Worm (Caenorhabditis elegans): ENCODE measurements around the gene B0244.9.

The B0244.9 gene

DNA sequence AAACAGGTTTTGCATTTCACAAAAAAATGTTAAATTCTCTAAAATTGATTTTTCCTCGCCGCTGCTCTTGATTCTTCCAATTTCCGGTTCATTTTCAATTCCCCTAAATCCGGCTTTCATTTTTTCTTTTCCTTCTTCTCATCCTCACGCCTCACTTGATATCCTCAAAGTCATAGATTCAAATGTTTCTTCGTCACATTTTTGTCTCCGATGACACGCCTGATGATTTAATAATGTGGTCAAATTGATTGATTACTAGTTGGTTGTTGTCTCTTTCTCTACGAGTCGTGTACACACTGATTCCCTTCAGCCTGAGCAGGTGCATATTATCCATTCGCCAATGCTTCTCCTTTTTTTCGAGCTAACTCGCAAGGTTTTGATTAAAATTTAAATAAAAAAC is 9.3 kb downstream of the B0244.9 start:
- TF ChIP-seq attf-6 (GFP tag; IDR thresholded peaks at IDR 0.05) (no peak), madf-8 (GFP tag; conservative IDR thresholded peaks at IDR 0.05) (no peak), ceh-27 (GFP tag; optimal IDR thresholded peaks at IDR 0.05) (no peak), madf-3 (GFP tag; IDR thresholded peaks at IDR 0.05) (no peak), Y79H2A.3 (GFP tag; conservative IDR thresholded peaks at IDR 0.05) (no peak), rpc-1 (optimal IDR thresholded peaks at IDR 0.05) (no peak), rpc-1 (tag; optimal IDR thresholded peaks at IDR 0.05) (no peak), F23B12.7 (tag; optimal IDR thresholded peaks at IDR 0.05; ENCODE audit: insufficient read depth) (no peak), F52B5.7 (tag; optimal IDR thresholded peaks at IDR 0.05) (no peak), ztf-6 (GFP tag; IDR thresholded peaks at IDR 0.05) (no peak), snpc-1.1 (tag; optimal IDR thresholded peaks at IDR 0.05; ENCODE audit: insufficient read depth) (no peak), nhr-27 (tag; optimal IDR thresholded peaks at IDR 0.05) (no peak), ztf-22 (GFP tag; optimal IDR thresholded peaks at IDR 0.05) (no peak), F33H1.4 (GFP tag; IDR thresholded peaks at IDR 0.05) (no peak), die-1 (tag; optimal IDR thresholded peaks at IDR 0.05) (no peak), D2030.7 (GFP tag; IDR thresholded peaks at IDR 0.05) (no peak), F37B4.10 (GFP tag; IDR thresholded peaks at IDR 0.05) (no peak), Y53F4B.3 (GFP tag; IDR thresholded peaks at IDR 0.05) (no peak), dox-1 (GFP tag; IDR thresholded peaks at IDR 0.05) (no peak), lin-54 (GFP tag; optimal IDR thresholded peaks at IDR 0.05) (no peak)

DNA sequence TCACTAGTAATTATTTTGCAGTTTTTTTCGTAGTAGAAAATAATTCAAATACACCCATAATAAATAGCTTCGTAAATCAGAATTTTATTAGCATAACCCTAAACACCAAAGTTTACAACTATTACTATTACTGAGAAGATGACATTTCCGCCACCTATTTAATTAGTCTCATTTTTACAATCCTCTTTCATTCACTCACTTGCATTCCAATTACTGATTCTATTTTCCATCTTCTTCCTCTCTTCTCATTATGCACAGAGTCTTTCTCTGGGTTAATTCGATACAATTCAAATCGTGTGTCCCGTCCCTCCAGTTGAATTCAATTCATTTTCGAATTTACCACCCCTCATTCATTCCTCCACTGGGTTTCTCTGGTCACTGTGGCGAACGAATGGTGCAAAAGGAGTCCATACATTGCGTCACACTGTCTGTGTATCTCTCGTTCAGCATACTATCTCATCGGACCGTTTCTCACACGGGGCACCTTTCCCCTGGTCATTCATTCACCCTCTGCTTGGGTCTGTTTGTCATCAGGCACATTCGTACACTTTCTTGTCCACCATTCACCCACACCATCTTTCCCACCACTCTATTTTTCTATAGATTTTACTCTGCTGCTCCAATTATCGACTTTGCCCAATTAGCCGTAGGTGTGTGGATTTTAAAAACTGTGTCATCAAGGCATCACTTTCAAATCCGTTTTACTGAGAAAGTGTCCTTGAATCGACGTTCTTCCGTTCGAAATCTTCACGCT is 10.4 kb downstream of the B0244.9 start:
- TF ChIP-seq lin-26 (GFP tag; IDR thresholded peaks at IDR 0.05) (no peak), F39B2.1 (GFP tag; IDR thresholded peaks at IDR 0.05) (no peak), egl-18 (GFP tag; IDR thresholded peaks at IDR 0.05) (no peak), hmg-1.2 (GFP tag; IDR thresholded peaks at IDR 0.05) (no peak), snpc-3.4 (tag; optimal IDR thresholded peaks at IDR 0.05) (no peak), pha-4 (tag; optimal IDR thresholded peaks at IDR 0.05) (no peak), attf-5 (GFP tag; optimal IDR thresholded peaks at IDR 0.05) (no peak)

ce11 chrIII:5719832-5720194 is 11.0 kb downstream of the B0244.9 start:
- TF ChIP-seq pbrm-1 (GFP tag; IDR thresholded peaks at IDR 0.05) (peak; percentile 50; the same call in 1 of the 2 replicates), ekl-4 (GFP tag; IDR thresholded peaks at IDR 0.05) (no peak), ceh-40 (GFP tag; IDR thresholded peaks at IDR 0.05) (no peak), ceh-27 (GFP tag; optimal IDR thresholded peaks at IDR 0.05) (no peak), Y53F4B.3 (GFP tag; IDR thresholded peaks at IDR 0.05) (no peak), chd-7 (tag; optimal IDR thresholded peaks at IDR 0.05) (no peak), nhr-179 (tag; optimal IDR thresholded peaks at IDR 0.05) (no peak), lin-26 (GFP tag; IDR thresholded peaks at IDR 0.05) (no peak), C06A6.2 (GFP tag; conservative IDR thresholded peaks at IDR 0.05) (no peak), ccch-3 (GFP tag; optimal IDR thresholded peaks at IDR 0.05) (no peak), D2030.7 (GFP tag; IDR thresholded peaks at IDR 0.05) (peak; percentile 49; the same call in 1 of the 2 replicates), nhr-27 (tag; optimal IDR thresholded peaks at IDR 0.05) (no peak), nhr-80 (tag; optimal IDR thresholded peaks at IDR 0.05) (no peak), C17E4.6 (GFP tag; IDR thresholded peaks at IDR 0.05) (no peak), somi-1 (GFP tag; optimal IDR thresholded peaks at IDR 0.05) (no peak), F37B4.10 (GFP tag; IDR thresholded peaks at IDR 0.05) (no peak), nhr-90 (tag; optimal IDR thresholded peaks at IDR 0.05) (no peak), pha-4 (tag; optimal IDR thresholded peaks at IDR 0.05) (no peak), madf-6 (GFP tag; IDR thresholded peaks at IDR 0.05) (peak; percentile 87), ztf-6 (GFP tag; IDR thresholded peaks at IDR 0.05) (no peak), egl-18 (GFP tag; IDR thresholded peaks at IDR 0.05) (no peak), F57C9.4 (tag; optimal IDR thresholded peaks at IDR 0.05) (no peak), him-1 (tag; optimal IDR thresholded peaks at IDR 0.05) (peak; percentile 8), lir-1 (GFP tag; conservative IDR thresholded peaks at IDR 0.05) (no peak; the same call in 1 of the 2 replicates), ets-4 (GFP tag; optimal IDR thresholded peaks at IDR 0.05) (no peak), ztf-28 (GFP tag; IDR thresholded peaks at IDR 0.05) (no peak), B0336.3 (GFP tag; IDR thresholded peaks at IDR 0.05) (no peak), madf-3 (GFP tag; IDR thresholded peaks at IDR 0.05) (0 out of 2 replicates have a peak, but pooled peaks have one; percentile 17)
